Worm (Caenorhabditis elegans): ENCODE results near the gene lin-48.

DNA sequence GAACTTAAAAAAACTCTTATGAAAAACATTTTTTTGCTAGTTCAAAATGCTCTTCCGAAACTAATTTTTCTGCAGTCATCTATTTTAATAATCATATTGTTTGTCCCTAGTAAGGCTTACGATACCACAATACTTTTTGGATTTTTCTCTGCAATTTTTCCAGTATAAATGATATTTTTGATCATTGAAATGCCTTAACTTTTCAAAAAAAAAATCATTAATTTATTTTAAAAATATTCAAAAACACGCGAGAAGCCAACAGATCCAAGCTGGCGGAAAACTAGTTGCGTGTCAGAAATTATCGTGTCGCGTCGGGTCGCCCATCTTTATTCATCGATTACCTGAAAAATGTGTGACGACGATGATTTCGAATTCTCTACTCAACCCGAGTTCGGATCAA, 23.0 kb downstream of the lin-48 start, which contains the start of gene gmeb-3:
- TF ChIP-seq him-1 (tag; optimal IDR thresholded peaks at IDR 0.05) (no peak), W03F9.2 (tag; optimal IDR thresholded peaks at IDR 0.05) (no peak)
